Fruit fly (Drosophila melanogaster) whole organism, embryonic: Measurements from ENCODE around the gene mRpL14.

ENCODE experiments used
- Ada2b ChIP-seq: fragments of 200-800 bp; sonication (Bioruptor generic); IDR thresholded peaks from 2 replicates; pipeline ENCODE4 v1.3.6; 2022; ENCODE audit warnings: missing biosample characterization, missing genetic modification characterization
- CG10431 ChIP-seq: fragments of 200-800 bp; sonication (Bioruptor generic); optimal IDR thresholded peaks from 3 replicates; lab custom pipeline; 2018; ENCODE audit warnings: missing biosample characterization, mild to moderate bottlenecking, missing genetic modification characterization
- CG10565 ChIP-seq: fragments of 200-800 bp; sonication (Bioruptor generic); optimal IDR thresholded peaks from 3 replicates; lab custom pipeline; 2016; ENCODE audit warnings: missing biosample characterization, mild to moderate bottlenecking, missing genetic modification characterization
- CG11723 ChIP-seq: fragments of 200-800 bp; sonication (Bioruptor generic); optimal IDR thresholded peaks from 2 replicates; lab custom pipeline; 2017; ENCODE audit warnings: missing biosample characterization, mild to moderate bottlenecking, missing genetic modification characterization
- CG12769 ChIP-seq: fragments of 200-800 bp; sonication (Bioruptor generic); optimal IDR thresholded peaks from 2 replicates; lab custom pipeline; 2019; ENCODE audit warnings: missing biosample characterization, mild to moderate bottlenecking, missing genetic modification characterization, moderate library complexity
- CG13287 ChIP-seq: fragments of 200-800 bp; sonication (Bioruptor generic); IDR thresholded peaks from 2 replicates; pipeline ENCODE4 v1.3.6; 2022; ENCODE audit warnings: missing biosample characterization, missing genetic modification characterization; ENCODE audit not compliant: partially characterized antibody
- CG13894 ChIP-seq: fragments of 200-800 bp; sonication (Bioruptor generic); optimal IDR thresholded peaks from 3 replicates; lab custom pipeline; 2018; ENCODE audit warnings: missing biosample characterization, mild to moderate bottlenecking, missing genetic modification characterization, moderate library complexity
- CG17328 ChIP-seq: fragments of 200-800 bp; sonication (Bioruptor generic); IDR thresholded peaks from 2 replicates; pipeline ENCODE4 v1.3.6; 2022; ENCODE audit warnings: missing biosample characterization, missing genetic modification characterization
- CG18011 ChIP-seq: fragments of 200-800 bp; sonication (Bioruptor generic); optimal IDR thresholded peaks from 2 replicates; lab custom pipeline; 2017; ENCODE audit warnings: missing biosample characterization, missing genetic modification characterization, mild to moderate bottlenecking, moderate library complexity, missing genotype
- CG2678 ChIP-seq: fragments of 200-800 bp; sonication (Bioruptor generic); optimal IDR thresholded peaks from 3 replicates; lab custom pipeline; 2019; ENCODE audit warnings: missing biosample characterization, mild to moderate bottlenecking, missing genetic modification characterization, moderate library complexity
- CG2889 ChIP-seq: fragments of 200-800 bp; sonication (Bioruptor generic); IDR thresholded peaks from 3 replicates; pipeline ENCODE4 v1.3.6; 2022; ENCODE audit warnings: missing biosample characterization, missing genetic modification characterization
- CG30431 ChIP-seq: fragments of 200-800 bp; sonication (Bioruptor generic); optimal IDR thresholded peaks from 2 replicates; lab custom pipeline; 2017; ENCODE audit warnings: missing biosample characterization, missing genetic modification characterization
- CG34376 ChIP-seq: fragments of 200-800 bp; sonication (Bioruptor generic); optimal IDR thresholded peaks from 2 replicates; lab custom pipeline; 2018; ENCODE audit warnings: missing biosample characterization, mild to moderate bottlenecking, missing genetic modification characterization
- CG42726 ChIP-seq: fragments of 200-800 bp; sonication (Bioruptor generic); IDR thresholded peaks from 2 replicates; pipeline ENCODE4 v1.3.6; 2022; ENCODE audit warnings: missing biosample characterization, missing genetic modification characterization; ENCODE audit not compliant: partially characterized antibody
- CG4360 ChIP-seq: fragments of 200-800 bp; sonication (Bioruptor generic); IDR thresholded peaks from 2 replicates; pipeline ENCODE4 v1.3.6; 2022; ENCODE audit warnings: missing biosample characterization, missing genetic modification characterization
- CG4707 ChIP-seq: fragments of 200-800 bp; sonication (Bioruptor generic); optimal IDR thresholded peaks from 2 replicates; lab custom pipeline; 2018; ENCODE audit warnings: missing biosample characterization, mild to moderate bottlenecking, missing genetic modification characterization, moderate library complexity
- CG8290 ChIP-seq, 3 experiments: fragments of 200-800 bp; sonication (Bioruptor generic); optimal IDR thresholded peaks; 2 replicates each; lab custom pipeline; 2016 to 2019; ENCODE audit warnings: missing biosample characterization in 3 of 3, missing genetic modification characterization in 3 of 3, mild to moderate bottlenecking in 2 of 3, moderate library complexity in 1 of 3
- CG8924 ChIP-seq: fragments of 200-800 bp; optimal IDR thresholded peaks from 3 replicates; lab custom pipeline; 2019; ENCODE audit warnings: missing biosample characterization, mild to moderate bottlenecking, missing genetic modification characterization, moderate library complexity
- CHES-1-like ChIP-seq: fragments of 200-800 bp; sonication (Bioruptor generic); optimal IDR thresholded peaks from 2 replicates; lab custom pipeline; 2016; ENCODE audit warnings: missing biosample characterization, missing genetic modification characterization
- Dip3 ChIP-seq: fragments of 200-800 bp; sonication (Bioruptor generic); optimal IDR thresholded peaks from 3 replicates; lab custom pipeline; 2016; ENCODE audit warnings: missing biosample characterization, missing genetic modification characterization
- Ets65A ChIP-seq: fragments of 200-800 bp; sonication (Bioruptor generic); peaks from one replicate; lab custom pipeline; 2016; ENCODE audit warnings: missing biosample characterization, missing genetic modification characterization
- H15 ChIP-seq: fragments of 200-800 bp; sonication (Bioruptor generic); IDR thresholded peaks from 3 replicates; pipeline ENCODE4 v1.3.6; 2022; ENCODE audit warnings: missing biosample characterization, missing genetic modification characterization
- Jarid2 ChIP-seq: fragments of 200-800 bp; sonication (Bioruptor generic); optimal IDR thresholded peaks from 3 replicates; lab custom pipeline; 2017; ENCODE audit warnings: mild to moderate bottlenecking, missing biosample characterization, missing genetic modification reagents, missing genetic modification characterization
- Med ChIP-seq: fragments of 200-800 bp; sonication (Bioruptor generic); peaks from one replicate; lab custom pipeline; 2016; ENCODE audit warnings: missing biosample characterization, missing genetic modification characterization, mild to moderate bottlenecking, inconsistent platforms, moderate library complexity
- Neu2 ChIP-seq: fragments of 200-800 bp; sonication (Bioruptor generic); optimal IDR thresholded peaks from 3 replicates; lab custom pipeline; 2016; ENCODE audit warnings: missing biosample characterization, missing genetic modification characterization, borderline replicate concordance
- Ssrp ChIP-seq: fragments of 200-800 bp; sonication (Bioruptor generic); optimal IDR thresholded peaks from 2 replicates; lab custom pipeline; 2018; ENCODE audit warnings: missing biosample characterization, mild to moderate bottlenecking, missing genetic modification characterization, moderate library complexity
- Tbp ChIP-seq: fragments of >200 bp; optimal IDR thresholded peaks from 2 replicates; lab custom pipeline; 2018; ENCODE audit warnings: missing biosample characterization, missing genetic modification characterization
- bsh ChIP-seq, 2 experiments: fragments of 200-800 bp; sonication (Bioruptor generic); optimal IDR thresholded peaks; 2 replicates each; lab custom pipeline; 2017 to 2018; ENCODE audit warnings: mild to moderate bottlenecking in 2 of 2, missing biosample characterization in 2 of 2, missing genetic modification characterization in 2 of 2, moderate library complexity in 1 of 2
- cas ChIP-seq: fragments of 200-800 bp; sonication (Bioruptor generic); IDR thresholded peaks from 2 replicates; pipeline ENCODE4 v1.3.6; 2022; ENCODE audit warnings: missing biosample characterization, missing genetic modification characterization
- ci ChIP-seq: fragments of 200-800 bp; sonication (Bioruptor generic); IDR thresholded peaks from 3 replicates; pipeline ENCODE4 v1.3.6; 2022; ENCODE audit warnings: missing biosample characterization, missing genetic modification characterization
- crp ChIP-seq, 2 experiments: fragments of 200-800 bp; sonication (Bioruptor generic); optimal IDR thresholded peaks; 2 replicates in 1 of 2; 3 replicates in 1 of 2; lab custom pipeline; 2017; ENCODE audit warnings: missing biosample characterization in 2 of 2, missing genetic modification characterization in 2 of 2, mild to moderate bottlenecking in 1 of 2, moderate library complexity in 1 of 2
- cwo ChIP-seq: fragments of 200-800 bp; sonication (Bioruptor generic); optimal IDR thresholded peaks from 3 replicates; lab custom pipeline; 2017; ENCODE audit warnings: missing biosample characterization, missing genetic modification characterization, mild to moderate bottlenecking, moderate library complexity, missing genetic modification reagents
- dmrt99B ChIP-seq: fragments of 200-800 bp; sonication (Bioruptor generic); optimal IDR thresholded peaks from 2 replicates; lab custom pipeline; 2018; ENCODE audit warnings: missing biosample characterization, mild to moderate bottlenecking, missing genetic modification characterization, moderate library complexity
- ems ChIP-seq: fragments of 200-800 bp; sonication (Bioruptor generic); optimal IDR thresholded peaks from 3 replicates; lab custom pipeline; 2016; ENCODE audit warnings: missing biosample characterization, missing genetic modification characterization
- fd3F ChIP-seq: fragments of 200-800 bp; sonication (Bioruptor generic); optimal IDR thresholded peaks from 2 replicates; lab custom pipeline; 2018; ENCODE audit warnings: missing biosample characterization, mild to moderate bottlenecking, missing genetic modification characterization, moderate library complexity
- ftz-f1 ChIP-seq: fragments of 200-800 bp; sonication (Bioruptor generic); optimal IDR thresholded peaks from 2 replicates; lab custom pipeline; 2016; ENCODE audit warnings: missing biosample characterization, missing genetic modification characterization
- jigr1 ChIP-seq: fragments of 200-800 bp; sonication (Bioruptor generic); IDR thresholded peaks from 3 replicates; pipeline ENCODE4 v1.3.6; 2022; ENCODE audit warnings: missing biosample characterization, missing genetic modification characterization
- kah ChIP-seq: fragments of 200-800 bp; sonication (Bioruptor generic); optimal IDR thresholded peaks from 2 replicates; lab custom pipeline; 2018; ENCODE audit warnings: missing biosample characterization, mild to moderate bottlenecking, missing genetic modification characterization
- kni ChIP-seq: fragments of 200-800 bp; sonication (Bioruptor generic); optimal IDR thresholded peaks from 3 replicates; lab custom pipeline; 2017; ENCODE audit warnings: mild to moderate bottlenecking, missing biosample characterization, missing genetic modification reagents, missing genetic modification characterization
- knrl ChIP-seq: fragments of 200-800 bp; sonication (Bioruptor generic); IDR thresholded peaks from 3 replicates; pipeline ENCODE4 v1.3.6; 2022; ENCODE audit warnings: missing biosample characterization, missing genetic modification characterization; ENCODE audit not compliant: partially characterized antibody
- lbe ChIP-seq: fragments of 200-800 bp; sonication (Bioruptor generic); optimal IDR thresholded peaks from 2 replicates; lab custom pipeline; 2016; ENCODE audit warnings: missing biosample characterization, mild to moderate bottlenecking, missing genetic modification characterization
- pfk ChIP-seq: fragments of 200-800 bp; sonication (Bioruptor generic); optimal IDR thresholded peaks from 2 replicates; lab custom pipeline; 2018; ENCODE audit warnings: missing biosample characterization, mild to moderate bottlenecking, missing genetic modification characterization, moderate library complexity
- run ChIP-seq: fragments of 200-800 bp; sonication (Bioruptor generic); optimal IDR thresholded peaks from 3 replicates; lab custom pipeline; 2018; ENCODE audit warnings: missing biosample characterization, mild to moderate bottlenecking, missing genetic modification characterization
- salm ChIP-seq: fragments of 200-800 bp; sonication (Bioruptor generic); optimal IDR thresholded peaks from 2 replicates; lab custom pipeline; 2018; ENCODE audit warnings: missing biosample characterization, mild to moderate bottlenecking, missing genetic modification characterization
- seq ChIP-seq: fragments of 200-800 bp; sonication (Bioruptor generic); IDR thresholded peaks from 2 replicates; pipeline ENCODE4 v1.3.6; 2022; ENCODE audit warnings: missing biosample characterization, missing genetic modification characterization
- slp2 ChIP-seq: fragments of 200-800 bp; sonication (Bioruptor generic); optimal IDR thresholded peaks from 2 replicates; lab custom pipeline; 2016; ENCODE audit warnings: missing biosample characterization, missing genetic modification characterization
- sna ChIP-seq: fragments of 200-800 bp; sonication (Bioruptor generic); IDR thresholded peaks from 2 replicates; pipeline ENCODE4 v1.3.6; 2022; ENCODE audit warnings: missing biosample characterization, missing genetic modification characterization; ENCODE audit not compliant: partially characterized antibody
- ttk ChIP-seq: fragments of 200-800 bp; sonication (Bioruptor generic); IDR thresholded peaks from 2 replicates; pipeline ENCODE4 v2.1.2; 2022; ENCODE audit warnings: missing biosample characterization, missing genetic modification characterization
- vvl ChIP-seq: fragments of 200-800 bp; sonication (Bioruptor generic); IDR thresholded peaks from 2 replicates; pipeline ENCODE4 v1.3.6; 2022; ENCODE audit warnings: missing biosample characterization, missing genetic modification characterization

The mRpL14 gene

DNA sequence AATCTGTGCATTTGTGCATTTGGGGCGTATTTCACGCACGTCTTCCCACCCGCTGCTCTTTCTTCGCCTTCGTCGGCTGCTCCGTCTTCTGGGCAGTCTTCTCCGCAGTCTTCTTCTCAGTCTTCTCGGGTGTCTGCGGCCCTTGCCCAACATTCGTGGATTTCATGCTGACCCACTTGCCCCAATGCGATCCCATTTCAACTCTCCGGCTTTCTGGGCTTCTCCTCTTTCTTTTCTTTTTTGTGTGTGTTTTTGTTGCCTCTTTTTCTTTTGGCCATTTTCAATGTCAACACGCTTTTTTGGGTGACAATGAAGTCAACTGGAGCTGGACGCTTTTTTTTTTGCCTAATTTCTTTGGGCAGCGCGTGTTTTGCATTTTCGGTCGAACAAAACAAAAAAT is 16.5 kb upstream of the mRpL14 start:
- TF ChIP-seq vvl (peak; percentile 32; the same call in 1 of the 2 replicates), CG30431 (GFP tag; lab: Kevin White, UChicago) (no peak), Ets65A (GFP tag; lab: Kevin White, UChicago) (peak; percentile 23), cwo (GFP tag; lab: Kevin White, UChicago) (no peak), kah (GFP tag; lab: Kevin White, UChicago) (no peak), Dip3 (GFP tag; lab: Kevin White, UChicago) (no peak), ftz-f1 (GFP tag; lab: Kevin White, UChicago) (no peak), CG18011 (GFP tag; lab: Kevin White, UChicago) (no peak), Neu2 (GFP tag; lab: Kevin White, UChicago) (no peak), CG13287 (GFP tag; lab: Robert Waterston, UW) (no peak), Tbp (GFP tag; lab: Kevin White, UChicago) (no peak), sna (GFP tag; lab: Robert Waterston, UW) (no peak), CG17328 (GFP tag; lab: Robert Waterston, UW) (no peak), kni (GFP tag; lab: Kevin White, UChicago) (no peak), Ssrp (tag; lab: Kevin White, UChicago) (no peak), CG42726 (GFP tag; lab: Robert Waterston, UW) (no peak), CHES-1-like (GFP tag; lab: Kevin White, UChicago) (no peak)

DNA sequence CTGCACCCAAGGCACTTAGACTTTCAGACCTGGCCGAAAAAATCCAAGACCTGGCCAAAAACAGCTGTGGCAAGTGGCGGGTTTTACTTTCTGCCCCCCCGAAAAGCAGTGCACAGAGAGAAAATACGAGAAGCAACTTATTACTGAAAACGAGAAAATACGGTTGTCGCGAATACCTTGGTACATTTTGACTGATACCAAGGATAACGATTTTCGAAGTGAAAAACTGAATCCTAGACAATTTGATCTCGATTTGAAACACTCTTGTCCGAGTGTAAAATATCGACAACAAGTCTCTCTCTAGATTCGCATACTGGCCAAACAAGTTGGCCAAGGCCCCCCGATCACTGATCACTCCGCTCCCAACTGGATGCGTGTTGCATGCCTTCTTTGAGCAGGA is 15.4 kb upstream of the mRpL14 start:
- TF ChIP-seq cas (GFP tag; lab: Robert Waterston, UW) (no peak), CG4707 (GFP tag; lab: Kevin White, UChicago) (no peak), seq (GFP tag; lab: Robert Waterston, UW) (no peak), crp (GFP tag; optimal IDR thresholded peaks at IDR 0.05; lab: Kevin White, UChicago) (no peak), CG12769 (tag; lab: Kevin White, UChicago) (peak; percentile 28), CG8290 (GFP tag; optimal IDR thresholded peaks at IDR 0.05; lab: Kevin White, UChicago) (no peak), CG8290 (tag; optimal IDR thresholded peaks at IDR 0.05; lab: Kevin White, UChicago) (peak in 1 of 2 experiments; percentile 4), knrl (GFP tag; lab: Robert Waterston, UW) (no peak), H15 (no peak), run (tag; lab: Kevin White, UChicago) (no peak), fd3F (GFP tag; lab: Kevin White, UChicago) (no peak), pfk (GFP tag; lab: Kevin White, UChicago) (no peak), Med (GFP tag; lab: Kevin White, UChicago) (peak; percentile 85), lbe (GFP tag; lab: Kevin White, UChicago) (peak; percentile 66), CG4360 (no peak), CG8924 (tag; lab: Kevin White, UChicago) (no peak), ci (peak; percentile 62; the same call in 1 of the 3 replicates), CG10431 (GFP tag; lab: Kevin White, UChicago) (no peak), dmrt99B (tag; lab: Kevin White, UChicago) (peak; percentile 42), CG2678 (tag; lab: Kevin White, UChicago) (peak; percentile 27), jigr1 (no peak), CG10565 (GFP tag; lab: Kevin White, UChicago) (no peak), ttk (GFP tag; lab: Robert Waterston, UW) (peak; percentile 39; the same call in 1 of the 2 replicates), CG11723 (no peak), CG13894 (tag; lab: Kevin White, UChicago) (no peak), ems (no peak), CG34376 (no peak), CG2889 (GFP tag; lab: Robert Waterston, UW) (no peak), salm (tag; lab: Kevin White, UChicago) (no peak), Ada2b (GFP tag; lab: Robert Waterston, UW) (no peak), Jarid2 (GFP tag; lab: Kevin White, UChicago) (no peak), slp2 (GFP tag; lab: Kevin White, UChicago) (no peak), bsh (GFP tag; optimal IDR thresholded peaks at IDR 0.05; lab: Kevin White, UChicago) (peak; percentile 11 to 88)
